Worm (Caenorhabditis elegans) whole organism, L4 larva: ENCODE data around the gene hsp-16.2.
A peak's percentile ranks its signal among the peaks of the same experiment; 100 is the strongest.

Source experiments
- F10B5.3 ChIP-seq: sonication (generic microtip); optimal IDR thresholded peaks from 2 replicates; lab custom pipeline; 2016; ENCODE audit warnings: mild to moderate bottlenecking, missing genetic modification characterization, missing compliant biosample characterization
- F44E2.7 ChIP-seq: fragments of 200-800 bp; sonication (Bioruptor generic); IDR thresholded peaks from 2 replicates; pipeline ENCODE4 v2.1.2; 2022; ENCODE audit warnings: missing genetic modification characterization, missing compliant biosample characterization
- T26A8.4 ChIP-seq: fragments of 200-800 bp; sonication (Bioruptor generic); IDR thresholded peaks from 2 replicates; pipeline ENCODE4 v1.3.6; 2022; ENCODE audit warnings: missing genetic modification characterization, missing compliant biosample characterization
- Y48G9A.11 ChIP-seq: fragments of 200-800 bp; sonication (Bioruptor generic); IDR thresholded peaks from 2 replicates; pipeline ENCODE4 v1.3.6; 2022; ENCODE audit warnings: missing genetic modification reagents, missing genetic modification characterization, missing compliant biosample characterization
- Y5F2A.4 ChIP-seq: fragments of 200-800 bp; sonication (Bioruptor generic); optimal IDR thresholded peaks from 2 replicates; lab custom pipeline; 2018; ENCODE audit warnings: mild to moderate bottlenecking, missing genetic modification characterization, missing compliant biosample characterization
- ZK337.2 ChIP-seq: fragments of 200-800 bp; sonication (Bioruptor generic); IDR thresholded peaks from 2 replicates; pipeline ENCODE4 v1.3.6; 2022; ENCODE audit warnings: missing genetic modification reagents, missing genetic modification characterization, missing compliant biosample characterization
- ZK546.5 ChIP-seq, 2 experiments: sonication (generic microtip); optimal IDR thresholded peaks; 2 replicates each; lab custom pipeline; 2017; ENCODE audit warnings: missing biosample characterization in 2 of 2, missing genetic modification characterization in 2 of 2
- aha-1 ChIP-seq: fragments of 150-350 bp; peaks from one replicate; lab custom pipeline; 2014; ENCODE audit warnings: missing biosample characterization, missing genetic modification characterization
- aly-2 ChIP-seq: sonication (generic microtip); optimal IDR thresholded peaks from 2 replicates; lab custom pipeline; 2018; ENCODE audit warnings: missing biosample characterization, missing genetic modification characterization
- arid-1 ChIP-seq: fragments of 200-800 bp; sonication (Bioruptor generic); conservative IDR thresholded peaks from 2 replicates; pipeline ENCODE4 v1.3.6; 2022; ENCODE audit warnings: missing genetic modification reagents, missing genetic modification characterization, missing compliant biosample characterization
- ceh-28 ChIP-seq: fragments of 150-350 bp; optimal IDR thresholded peaks from 2 replicates; lab custom pipeline; 2014; ENCODE audit warnings: missing biosample characterization, missing genetic modification reagents, missing genetic modification characterization
- ceh-44 ChIP-seq: fragments of 200-800 bp; sonication (Bioruptor generic); IDR thresholded peaks from 2 replicates; pipeline ENCODE4 v1.3.6; 2022; ENCODE audit warnings: missing genetic modification reagents, missing genetic modification characterization, missing compliant biosample characterization
- ces-1 ChIP-seq: fragments of 150-350 bp; sonication (generic microtip); optimal IDR thresholded peaks from 4 replicates; lab custom pipeline; 2014; ENCODE audit warnings: missing biosample characterization, missing genetic modification reagents, missing genetic modification characterization
- daf-16 ChIP-seq, 3 experiments: sonication (generic microtip); optimal IDR thresholded peaks; 2 replicates each; lab custom pipeline; 2016 to 2017; ENCODE audit warnings: missing genetic modification characterization in 3 of 3, missing genetic modification reagents in 3 of 3, mild to moderate bottlenecking in 2 of 3, missing compliant biosample characterization in 2 of 3, missing biosample characterization in 1 of 3, moderate library complexity in 1 of 3
- dmd-6 ChIP-seq: fragments of 200-800 bp; sonication (Bioruptor generic); IDR thresholded peaks from 2 replicates; pipeline ENCODE4 v1.3.6; 2022; ENCODE audit warnings: missing genetic modification reagents, missing genetic modification characterization, missing compliant biosample characterization
- dpl-1 ChIP-seq: fragments of 150-350 bp; optimal IDR thresholded peaks from 2 replicates; lab custom pipeline; 2014; ENCODE audit warnings: missing biosample characterization, missing genetic modification reagents, missing genetic modification characterization
- egl-27 ChIP-seq: sonication (generic microtip); optimal IDR thresholded peaks from 3 replicates; lab custom pipeline; 2017; ENCODE audit warnings: missing biosample characterization, missing genetic modification reagents, missing genetic modification characterization
- hlh-11 ChIP-seq: fragments of 200-800 bp; sonication (Bioruptor generic); optimal IDR thresholded peaks from 2 replicates; lab custom pipeline; 2018; ENCODE audit warnings: mild to moderate bottlenecking, missing genetic modification characterization, missing compliant biosample characterization
- hlh-30 ChIP-seq: sonication (generic microtip); optimal IDR thresholded peaks from 2 replicates; lab custom pipeline; 2017; ENCODE audit warnings: antibody characterized with exemption, mild to moderate bottlenecking, missing genetic modification characterization, missing compliant biosample characterization; ENCODE audit not compliant: insufficient read depth
- lim-7 ChIP-seq: fragments of 200-800 bp; sonication (Bioruptor generic); IDR thresholded peaks from 2 replicates; pipeline ENCODE4 v1.3.6; 2022; ENCODE audit warnings: missing genetic modification characterization, missing compliant biosample characterization
- lin-13 ChIP-seq: fragments of 150-350 bp; optimal IDR thresholded peaks from 2 replicates; lab custom pipeline; 2014; ENCODE audit warnings: missing biosample characterization, missing genetic modification reagents, missing genetic modification characterization
- lir-3 ChIP-seq: sonication (generic microtip); optimal IDR thresholded peaks from 2 replicates; lab custom pipeline; 2016; ENCODE audit warnings: mild to moderate bottlenecking, missing genetic modification characterization, missing compliant biosample characterization
- lsy-2 ChIP-seq, 2 experiments: fragments of 150-350 bp in 1 of 2; sonication (generic microtip) in 1 of 2; optimal IDR thresholded peaks; 2 replicates each; lab custom pipeline; 2014 to 2017; ENCODE audit warnings: missing biosample characterization in 2 of 2, missing genetic modification characterization in 2 of 2
- madf-5 ChIP-seq, 2 experiments: fragments of 200-800 bp; sonication (Bioruptor generic); IDR thresholded peaks; 2 replicates each; pipeline ENCODE4 v1.3.6; 2022; ENCODE audit warnings: missing compliant biosample characterization in 2 of 2, missing genetic modification characterization in 2 of 2
- mdl-1 ChIP-seq, 2 experiments: fragments of 150-350 bp in 1 of 2; sonication (generic microtip) in 1 of 2; optimal IDR thresholded peaks; 2 replicates each; lab custom pipeline; 2014 to 2017; ENCODE audit warnings: missing biosample characterization in 2 of 2, missing genetic modification characterization in 2 of 2
- mdt-29 ChIP-seq: fragments of 200-800 bp; sonication (Bioruptor generic); IDR thresholded peaks from 2 replicates; pipeline ENCODE4 v1.3.6; 2022; ENCODE audit warnings: missing genetic modification reagents, missing genetic modification characterization, missing compliant biosample characterization
- mep-1 ChIP-seq: fragments of 150-350 bp; sonication (generic microtip); optimal IDR thresholded peaks from 3 replicates; lab custom pipeline; 2014; ENCODE audit warnings: missing biosample characterization, missing genetic modification characterization
- mes-2 ChIP-seq: sonication (generic microtip); optimal IDR thresholded peaks from 2 replicates; lab custom pipeline; 2016; ENCODE audit warnings: missing genotype, mild to moderate bottlenecking, missing genetic modification characterization, missing compliant biosample characterization; ENCODE audit not compliant: poor library complexity, severe bottlenecking
- mxl-2 ChIP-seq: fragments of 200-800 bp; sonication (Bioruptor generic); conservative IDR thresholded peaks from 2 replicates; pipeline ENCODE4 v1.3.6; 2022; ENCODE audit warnings: missing genetic modification reagents, missing genetic modification characterization, missing compliant biosample characterization
- mxl-3 ChIP-seq: fragments of 200-800 bp; sonication (Bioruptor generic); optimal IDR thresholded peaks from 2 replicates; lab custom pipeline; 2018; ENCODE audit warnings: mild to moderate bottlenecking, missing genetic modification characterization, missing compliant biosample characterization
- nhr-10 ChIP-seq: fragments of 150-350 bp; optimal IDR thresholded peaks from 2 replicates; lab custom pipeline; 2014; ENCODE audit warnings: missing biosample characterization, missing genetic modification characterization
- nhr-11 ChIP-seq: fragments of 150-350 bp; optimal IDR thresholded peaks from 2 replicates; lab custom pipeline; 2014; ENCODE audit warnings: missing biosample characterization, missing genetic modification characterization
- nhr-111 ChIP-seq: fragments of 200-800 bp; sonication (Bioruptor generic); optimal IDR thresholded peaks from 2 replicates; lab custom pipeline; 2018; ENCODE audit warnings: mild to moderate bottlenecking, missing genetic modification characterization, missing compliant biosample characterization
- nhr-25 ChIP-seq: sonication (generic microtip); optimal IDR thresholded peaks from 2 replicates; lab custom pipeline; 2017; ENCODE audit warnings: missing genetic modification characterization, mild to moderate bottlenecking, missing compliant biosample characterization, antibody characterized with exemption, moderate library complexity, borderline replicate concordance; ENCODE audit not compliant: insufficient read depth
- nhr-28 ChIP-seq: fragments of 150-350 bp; optimal IDR thresholded peaks from 2 replicates; lab custom pipeline; 2014; ENCODE audit warnings: missing biosample characterization, missing genetic modification characterization
- nhr-42 ChIP-seq: fragments of 200-800 bp; sonication (Bioruptor generic); IDR thresholded peaks from 2 replicates; pipeline ENCODE4 v1.3.6; 2022; ENCODE audit warnings: missing genetic modification characterization, missing compliant biosample characterization
- nhr-48 ChIP-seq: sonication (generic microtip); optimal IDR thresholded peaks from 2 replicates; lab custom pipeline; 2016; ENCODE audit warnings: mild to moderate bottlenecking, missing genetic modification characterization, missing compliant biosample characterization
- nhr-6 ChIP-seq: fragments of 150-350 bp; optimal IDR thresholded peaks from 2 replicates; lab custom pipeline; 2014; ENCODE audit warnings: missing biosample characterization, missing genetic modification characterization
- pha-4 ChIP-seq, 2 experiments: fragments of 150-350 bp in 1 of 2; fragments of 200-800 bp in 1 of 2; sonication (Bioruptor generic) in 1 of 2; IDR thresholded peaks in 1 of 2; optimal IDR thresholded peaks in 1 of 2; 2 replicates each; pipeline versions ENCODE4 v1.3.6 to Lab custom; 2014 to 2022; ENCODE audit warnings: missing genetic modification characterization in 2 of 2, missing genetic modification reagents in 2 of 2, missing biosample characterization in 1 of 2, missing compliant biosample characterization in 1 of 2
- php-3 ChIP-seq: fragments of 200-800 bp; sonication (Bioruptor generic); IDR thresholded peaks from 2 replicates; pipeline ENCODE4 v1.3.6; 2022; ENCODE audit warnings: missing genetic modification reagents, missing genetic modification characterization, missing compliant biosample characterization
- pqm-1 ChIP-seq: sonication (generic microtip); optimal IDR thresholded peaks from 2 replicates; lab custom pipeline; 2017; ENCODE audit warnings: missing biosample characterization, missing genetic modification characterization
- set-16 ChIP-seq: fragments of 200-800 bp; sonication (Bioruptor generic); IDR thresholded peaks from 2 replicates; pipeline ENCODE4 v1.3.6; 2022; ENCODE audit warnings: missing genetic modification reagents, missing genetic modification characterization, missing compliant biosample characterization
- snpc-1.2 ChIP-seq: fragments of 200-800 bp; sonication (Bioruptor generic); IDR thresholded peaks from 2 replicates; pipeline ENCODE4 v1.3.6; 2022; ENCODE audit warnings: missing genetic modification reagents, missing genetic modification characterization, missing compliant biosample characterization
- spr-3 ChIP-seq: fragments of 200-800 bp; sonication (Bioruptor generic); optimal IDR thresholded peaks from 2 replicates; lab custom pipeline; 2018; ENCODE audit warnings: mild to moderate bottlenecking, missing genetic modification characterization, missing compliant biosample characterization
- unc-130 ChIP-seq: sonication (generic microtip); optimal IDR thresholded peaks from 2 replicates; lab custom pipeline; 2016; ENCODE audit warnings: missing genetic modification reagents, missing genetic modification characterization, missing compliant biosample characterization
- unc-39 ChIP-seq: sonication (generic microtip); optimal IDR thresholded peaks from 2 replicates; lab custom pipeline; 2017; ENCODE audit warnings: missing biosample characterization, missing genetic modification characterization
- vab-7 ChIP-seq: fragments of 200-800 bp; sonication (Bioruptor generic); IDR thresholded peaks from 2 replicates; pipeline ENCODE4 v1.3.6; 2022; ENCODE audit warnings: missing genetic modification reagents, missing genetic modification characterization, missing compliant biosample characterization
- zag-1 ChIP-seq: fragments of 150-350 bp; optimal IDR thresholded peaks from 2 replicates; lab custom pipeline; 2014; ENCODE audit warnings: missing biosample characterization, missing genetic modification characterization

The hsp-16.2 gene

DNA sequence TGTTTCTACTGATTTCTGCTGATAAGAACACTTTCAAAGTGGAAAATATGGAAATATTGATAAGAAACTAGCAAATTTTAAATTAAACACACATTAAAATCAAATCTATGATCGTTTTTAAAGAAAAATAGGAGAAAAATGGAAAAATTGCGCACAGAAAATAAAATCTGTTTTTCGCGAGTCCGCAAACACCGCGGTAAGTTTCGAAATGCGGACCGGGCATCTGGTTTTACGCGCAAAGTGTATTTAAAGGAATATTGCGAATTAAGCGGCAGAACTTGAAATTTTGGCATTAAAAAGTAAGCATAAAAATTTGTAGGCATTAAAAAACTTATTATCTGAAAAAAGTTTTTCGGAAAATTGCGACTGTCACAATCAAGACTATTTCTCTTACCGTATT is 31.6 kb downstream of the hsp-16.2 start (continued):
- TF ChIP-seq Y48G9A.11 (no peak), aly-2 (tag; lab: Kevin White, UChicago) (no peak)

DNA sequence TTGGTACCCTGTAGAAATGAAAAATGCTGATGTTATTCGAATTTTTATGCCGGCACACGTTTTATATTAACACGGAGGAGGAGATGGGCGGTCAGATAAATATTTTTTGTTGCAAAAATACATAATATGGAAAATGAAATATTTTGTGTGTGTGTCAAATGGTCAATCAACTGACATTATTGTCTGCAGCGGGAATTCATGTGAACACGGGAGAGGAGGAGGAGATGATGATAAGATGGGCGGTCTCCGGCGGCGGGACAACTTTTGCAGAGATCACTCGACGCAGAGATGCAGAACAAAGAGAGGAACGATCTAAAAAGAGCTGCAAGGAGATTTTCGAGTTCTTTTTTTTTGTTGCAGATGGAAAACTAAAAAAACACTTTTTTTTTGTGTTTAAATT is 33.0 kb downstream of the hsp-16.2 start, which contains the start of gene dhs-13:
dhs-13 (minus strand) TSS at position 8 of the 400 bp plus-strand sequence.
- TF ChIP-seq nhr-111 (no peak), F10B5.3 (tag; lab: Kevin White, UChicago) (no peak), mxl-2 (GFP tag; lab: Robert Waterston, UW) (no peak), F44E2.7 (no peak), mep-1 (tag; lab: Kevin White, UChicago) (peak; percentile 28), spr-3 (GFP tag; lab: Kevin White, UChicago) (no peak), lin-13 (no peak), nhr-10 (tag; lab: Kevin White, UChicago) (no peak), nhr-42 (no peak), unc-39 (tag; lab: Kevin White, UChicago) (no peak), pha-4 (GFP tag; IDR thresholded peaks at IDR 0.05; lab: Robert Waterston, UW) (no peak), pha-4 (tag; optimal IDR thresholded peaks at IDR 0.05; lab: Kevin White, UChicago) (no peak), ceh-28 (no peak), nhr-25 (tag; lab: Kevin White, UChicago) (no peak), pqm-1 (tag; lab: Kevin White, UChicago) (peak; percentile 27), mes-2 (tag; lab: Kevin White, UChicago) (peak; percentile 9), mdl-1 (tag; optimal IDR thresholded peaks at IDR 0.05; lab: Kevin White, UChicago) (peak in 1 of 2 experiments; percentile 14), lim-7 (GFP tag; lab: Robert Waterston, UW) (no peak), zag-1 (tag; lab: Kevin White, UChicago) (no peak), lir-3 (tag; lab: Kevin White, UChicago) (no peak), T26A8.4 (GFP tag; lab: Robert Waterston, UW) (no peak), hlh-30 (tag; lab: Kevin White, UChicago) (peak; percentile 93), ZK337.2 (GFP tag; lab: Robert Waterston, UW) (no peak), ceh-44 (GFP tag; lab: Robert Waterston, UW) (no peak), aly-2 (tag; lab: Kevin White, UChicago) (no peak), egl-27 (no peak), nhr-11 (tag; lab: Kevin White, UChicago) (no peak), ZK546.5 (tag; optimal IDR thresholded peaks at IDR 0.05; lab: Kevin White, UChicago) (no peak), madf-5 (GFP tag; IDR thresholded peaks at IDR 0.05; lab: Robert Waterston, UW) (no peak), unc-130 (GFP tag; lab: Kevin White, UChicago) (no peak), nhr-28 (tag; lab: Kevin White, UChicago) (peak; percentile 76), arid-1 (GFP tag; lab: Robert Waterston, UW) (no peak), Y5F2A.4 (GFP tag; lab: Kevin White, UChicago) (no peak), vab-7 (GFP tag; lab: Robert Waterston, UW) (no peak), mdt-29 (GFP tag; lab: Robert Waterston, UW) (no peak), Y48G9A.11 (no peak), set-16 (GFP tag; lab: Robert Waterston, UW) (no peak), ces-1 (no peak), nhr-48 (tag; lab: Kevin White, UChicago) (no peak), nhr-6 (tag; lab: Kevin White, UChicago) (no peak), aha-1 (tag; lab: Kevin White, UChicago) (no peak), dmd-6 (GFP tag; lab: Robert Waterston, UW) (peak; percentile 67), lsy-2 (tag; optimal IDR thresholded peaks at IDR 0.05; lab: Kevin White, UChicago) (no peak), mxl-3 (peak; percentile 66), daf-16 (GFP tag; optimal IDR thresholded peaks at IDR 0.05; lab: Kevin White, UChicago) (peak in 1 of 2 experiments; percentile 28), daf-16 (tag; optimal IDR thresholded peaks at IDR 0.05; lab: Kevin White, UChicago) (peak; percentile 4), php-3 (GFP tag; lab: Robert Waterston, UW) (no peak), dpl-1 (no peak), hlh-11 (tag; lab: Kevin White, UChicago) (peak; percentile 83), snpc-1.2 (GFP tag; lab: Robert Waterston, UW) (no peak)
